Worm (Caenorhabditis elegans) whole organism, L4 larva: ENCODE data around the gene srx-84.

ENCODE experiments used
- ceh-28 ChIP-seq: fragments of 150-350 bp; optimal IDR thresholded peaks from 2 replicates; lab custom pipeline; 2014; ENCODE audit warnings: missing biosample characterization, missing genetic modification reagents, missing genetic modification characterization
- lin-13 ChIP-seq: fragments of 150-350 bp; optimal IDR thresholded peaks from 2 replicates; lab custom pipeline; 2014; ENCODE audit warnings: missing biosample characterization, missing genetic modification reagents, missing genetic modification characterization
- nhr-10 ChIP-seq: fragments of 150-350 bp; optimal IDR thresholded peaks from 2 replicates; lab custom pipeline; 2014; ENCODE audit warnings: missing biosample characterization, missing genetic modification characterization
- zfp-2 ChIP-seq: sonication (generic microtip); optimal IDR thresholded peaks from 2 replicates; lab custom pipeline; 2016; ENCODE audit warnings: mild to moderate bottlenecking, missing genetic modification characterization, missing compliant biosample characterization

DNA sequence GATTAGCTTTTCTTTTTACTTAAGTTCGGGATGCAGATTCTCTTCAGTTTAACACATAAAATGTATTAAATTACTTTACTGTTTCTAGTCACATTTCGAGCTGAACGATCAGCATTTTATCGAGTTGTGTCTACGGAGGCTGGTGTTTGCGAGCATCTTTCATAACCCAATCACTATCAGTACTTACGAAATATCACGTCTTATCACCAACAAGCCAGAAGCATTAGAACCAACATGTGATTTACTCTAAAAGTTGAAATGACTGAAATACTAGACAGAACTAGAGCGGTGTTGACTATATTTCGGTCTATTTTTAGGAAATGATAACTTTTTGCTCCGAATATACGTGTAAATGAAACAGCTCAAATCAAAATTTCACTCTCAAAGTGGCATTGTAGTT lies 49.5 kb downstream of the srx-84 start:
- no peak for TF ChIP-seq lin-13 (GFP tag; lab: Kevin White, UChicago)
- no peak for TF ChIP-seq zfp-2 (tag; lab: Kevin White, UChicago)
- TF ChIP-seq ceh-28 (tag; lab: Kevin White, UChicago) = no peak
- TF ChIP-seq nhr-10 (tag; lab: Kevin White, UChicago) = no peak
